Worm (Caenorhabditis elegans): ENCODE data around the gene ZC239.3.

ce11 chrII:3244070-3244469 lies 28.2 kb downstream of the ZC239.3 start, which contains the start of gene C17F4.12:
- TF ChIP-seq F22D6.2 (tag; optimal IDR thresholded peaks at IDR 0.05) (no peak), ama-1 (optimal IDR thresholded peaks at IDR 0.05) (no peak), ama-1 (GFP tag; optimal IDR thresholded peaks at IDR 0.05) (no peak), tbx-9 (tag; optimal IDR thresholded peaks at IDR 0.05; ENCODE audit: borderline replicate concordance) (no peak), mcd-1 (GFP tag; IDR thresholded peaks at IDR 0.05) (no peak)

All from whole organism, young adult.